Worm (Caenorhabditis elegans): ENCODE results near the gene shc-2.

The shc-2 gene

DNA sequence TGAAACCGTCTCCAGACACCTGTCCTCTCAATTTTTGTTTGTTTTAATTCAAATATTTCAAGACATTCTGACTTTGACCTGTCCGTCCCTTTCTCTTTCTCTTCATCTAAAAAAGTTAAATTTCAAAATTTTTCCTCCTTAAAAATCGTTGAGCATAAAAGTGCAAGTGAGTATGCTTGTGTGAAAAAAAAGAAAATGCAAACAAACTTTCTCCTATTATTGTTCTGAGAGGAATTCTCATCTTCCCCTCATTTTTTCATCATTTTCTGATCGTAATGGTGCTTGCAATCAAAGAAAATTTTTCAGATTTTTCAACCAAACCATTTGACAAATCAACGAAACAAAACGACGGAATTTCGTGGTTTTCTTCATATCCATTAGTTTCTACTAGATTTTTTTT, at the start of gene shc-2:
shc-2 (plus strand) TSS at position 301 of the 400 bp plus-strand sequence.
- TF ChIP-seq mml-1 (tag; optimal IDR thresholded peaks at IDR 0.05) = no peak
- TF ChIP-seq lin-15B (tag; optimal IDR thresholded peaks at IDR 0.05) = no peak
- TF ChIP-seq elt-1 (tag; optimal IDR thresholded peaks at IDR 0.05) = no peak
- no peak for TF ChIP-seq nhr-11 (tag; optimal IDR thresholded peaks at IDR 0.05)
- TF ChIP-seq nhr-67 (tag; optimal IDR thresholded peaks at IDR 0.05) = no peak
- no peak for TF ChIP-seq ceh-9 (tag; optimal IDR thresholded peaks at IDR 0.05)
- TF ChIP-seq ceh-82 (tag; optimal IDR thresholded peaks at IDR 0.05) = no peak
- TF ChIP-seq ztf-4 (tag; optimal IDR thresholded peaks at IDR 0.05) = no peak
- no peak for TF ChIP-seq nhr-43 (tag; optimal IDR thresholded peaks at IDR 0.05; ENCODE audit: poor library complexity, severe bottlenecking)
- no peak for TF ChIP-seq daf-12 (tag; optimal IDR thresholded peaks at IDR 0.05)
- no peak for TF ChIP-seq lsy-12 (tag; optimal IDR thresholded peaks at IDR 0.05)
- no peak for TF ChIP-seq egl-27 (tag; optimal IDR thresholded peaks at IDR 0.05)
- no peak for TF ChIP-seq R02D3.7 (tag; optimal IDR thresholded peaks at IDR 0.05)
- no peak for TF ChIP-seq pha-4 (tag; optimal IDR thresholded peaks at IDR 0.05)
- TF ChIP-seq eor-1 (tag; optimal IDR thresholded peaks at IDR 0.05) = no peak
- no peak for TF ChIP-seq fos-1 (tag; optimal IDR thresholded peaks at IDR 0.05)
- no peak for TF ChIP-seq unc-62 (GFP tag; optimal IDR thresholded peaks at IDR 0.05)

DNA sequence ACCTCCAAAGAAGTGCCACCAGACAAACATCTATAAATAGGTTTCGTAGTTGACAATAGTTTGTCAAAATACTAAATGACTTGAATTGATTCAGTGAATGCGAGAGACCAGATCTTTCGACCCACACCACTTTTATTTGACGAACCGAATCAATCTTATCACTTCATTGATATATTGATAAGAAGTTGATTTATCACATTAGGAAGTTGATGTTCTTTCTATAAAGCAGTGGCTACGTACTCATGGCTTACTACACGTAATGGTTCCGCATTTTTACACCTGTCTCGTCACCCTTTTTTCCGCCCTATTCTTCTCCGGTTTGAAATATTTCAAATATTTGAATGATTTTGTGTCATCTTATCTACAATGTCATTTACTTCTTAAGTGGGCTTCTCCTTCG, 48.4 kb upstream of the shc-2 start:
- peak; percentile 80 for TF ChIP-seq elt-2 (tag; optimal IDR thresholded peaks at IDR 0.05)
- no peak for TF ChIP-seq pha-4 (tag; optimal IDR thresholded peaks at IDR 0.05)
- no peak for TF ChIP-seq egl-27 (tag; optimal IDR thresholded peaks at IDR 0.05)
- TF ChIP-seq nhr-11 (tag; optimal IDR thresholded peaks at IDR 0.05) = no peak
- TF ChIP-seq nhr-25 (tag; optimal IDR thresholded peaks at IDR 0.05) = peak; percentile 11
- peak; percentile 32 for TF ChIP-seq pqm-1 (tag; optimal IDR thresholded peaks at IDR 0.05)
- no peak for TF ChIP-seq unc-39 (tag; optimal IDR thresholded peaks at IDR 0.05)
- no peak for TF ChIP-seq sea-2 (GFP tag; optimal IDR thresholded peaks at IDR 0.05)

DNA sequence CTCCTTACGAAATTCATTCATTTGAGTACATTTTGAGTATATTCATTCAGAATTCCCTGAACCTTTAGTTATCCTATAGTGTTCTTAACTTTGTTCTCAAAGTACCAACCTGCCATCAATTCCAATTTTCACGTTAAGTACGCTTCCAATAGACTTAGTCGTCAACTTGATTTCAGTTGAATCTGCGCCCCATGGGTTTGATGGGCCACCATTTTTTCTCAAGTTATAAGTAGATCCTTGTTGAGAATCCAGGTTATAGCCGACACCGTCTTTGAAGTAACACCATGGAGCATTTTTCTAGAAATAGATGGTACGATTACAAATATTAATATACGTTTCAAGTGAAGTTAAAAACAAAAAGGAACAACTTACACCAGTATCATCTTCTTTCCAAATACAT, 44.2 kb upstream of the shc-2 start:
- TF ChIP-seq ZK546.5 (tag; optimal IDR thresholded peaks at IDR 0.05) = no peak
- no peak for TF ChIP-seq aly-2 (tag; optimal IDR thresholded peaks at IDR 0.05)
- TF ChIP-seq ceh-28 (tag; optimal IDR thresholded peaks at IDR 0.05) = no peak
- no peak for TF ChIP-seq snpc-4 (tag; optimal IDR thresholded peaks at IDR 0.05)
- TF ChIP-seq mdl-1 (tag; optimal IDR thresholded peaks at IDR 0.05) = no peak
- no peak for TF ChIP-seq fkh-2 (tag; optimal IDR thresholded peaks at IDR 0.05)
- TF ChIP-seq ztf-4 (tag; optimal IDR thresholded peaks at IDR 0.05) = no peak
- TF ChIP-seq ceh-16 (tag; optimal IDR thresholded peaks at IDR 0.05) = no peak
- TF ChIP-seq ztf-11 (tag; optimal IDR thresholded peaks at IDR 0.05) = no peak
- no peak for TF ChIP-seq nhr-23 (tag; optimal IDR thresholded peaks at IDR 0.05)
- TF ChIP-seq nhr-43 (tag; optimal IDR thresholded peaks at IDR 0.05; ENCODE audit: poor library complexity, severe bottlenecking) = no peak
- TF ChIP-seq unc-62 (GFP tag; optimal IDR thresholded peaks at IDR 0.05) = no peak
- TF ChIP-seq ceh-82 (tag; optimal IDR thresholded peaks at IDR 0.05) = no peak
- TF ChIP-seq nhr-12 (tag; optimal IDR thresholded peaks at IDR 0.05) = no peak
- TF ChIP-seq lin-15B (tag; optimal IDR thresholded peaks at IDR 0.05) = no peak
- TF ChIP-seq skn-1 (tag; optimal IDR thresholded peaks at IDR 0.05) = no peak
- no peak for TF ChIP-seq nhr-67 (tag; optimal IDR thresholded peaks at IDR 0.05)
- TF ChIP-seq hmg-11 (tag; optimal IDR thresholded peaks at IDR 0.05) = no peak
- no peak for TF ChIP-seq elt-2 (tag; optimal IDR thresholded peaks at IDR 0.05)
- TF ChIP-seq lin-39 (tag; optimal IDR thresholded peaks at IDR 0.05) = no peak

DNA sequence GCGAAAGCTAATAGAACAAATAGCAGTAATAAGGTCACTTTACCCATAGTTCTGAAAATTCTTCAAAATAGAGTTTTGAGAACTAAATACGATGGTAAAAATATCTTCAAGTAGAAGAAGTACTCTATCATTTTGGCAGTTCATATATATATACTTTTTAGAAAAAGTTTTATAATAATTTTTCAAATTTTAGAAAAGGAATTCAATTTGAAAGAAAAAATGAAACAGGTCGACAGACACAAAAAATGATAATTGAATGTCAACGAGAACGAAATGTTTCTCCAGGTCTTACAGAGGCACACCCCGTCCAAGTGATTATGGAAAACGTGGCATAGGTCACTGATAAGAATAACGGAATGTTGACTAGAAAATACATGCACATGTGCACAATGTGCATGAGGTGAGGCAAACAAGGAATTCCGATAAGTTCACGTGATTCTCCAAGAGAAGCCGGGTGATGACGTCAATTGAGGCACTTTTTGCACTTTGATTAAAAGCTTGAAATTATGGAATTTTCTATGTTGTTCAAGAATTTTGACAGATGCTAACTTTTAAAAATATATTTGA, 43.7 kb upstream of the shc-2 start, which contains the start of gene aagr-2:
aagr-2 (minus strand) TSS at position 51 of the 567 bp plus-strand sequence.
- no peak for TF ChIP-seq daf-12 (tag; optimal IDR thresholded peaks at IDR 0.05)
- TF ChIP-seq ceh-28 (tag; optimal IDR thresholded peaks at IDR 0.05) = no peak
- TF ChIP-seq pha-4 (tag; optimal IDR thresholded peaks at IDR 0.05) = peak; percentile 74
- TF ChIP-seq ztf-11 (tag; optimal IDR thresholded peaks at IDR 0.05) = no peak
- TF ChIP-seq nhr-28 (tag; optimal IDR thresholded peaks at IDR 0.05) = no peak
- peak; percentile 76 for TF ChIP-seq jun-1 (tag; optimal IDR thresholded peaks at IDR 0.05)
- peak; percentile 96 for TF ChIP-seq pqm-1 (tag; optimal IDR thresholded peaks at IDR 0.05)
- TF ChIP-seq mdl-1 (tag; optimal IDR thresholded peaks at IDR 0.05) = no peak
- TF ChIP-seq elt-3 (tag; optimal IDR thresholded peaks at IDR 0.05) = no peak
- TF ChIP-seq nfya-1 (tag; optimal IDR thresholded peaks at IDR 0.05; ENCODE audit: insufficient read depth) = no peak
- no peak for TF ChIP-seq tbx-2 (tag; optimal IDR thresholded peaks at IDR 0.05)
- TF ChIP-seq elt-2 (tag; optimal IDR thresholded peaks at IDR 0.05) = peak; percentile 100
- no peak for TF ChIP-seq nhr-76 (tag; optimal IDR thresholded peaks at IDR 0.05)
- no peak for TF ChIP-seq nhr-11 (tag; optimal IDR thresholded peaks at IDR 0.05)
- TF ChIP-seq mml-1 (tag; optimal IDR thresholded peaks at IDR 0.05) = no peak
- TF ChIP-seq ceh-9 (tag; optimal IDR thresholded peaks at IDR 0.05) = no peak
- TF ChIP-seq nhr-23 (tag; optimal IDR thresholded peaks at IDR 0.05) = no peak

All from whole organism, L3 larva.